Worm (Caenorhabditis elegans) whole organism, L4 larva: ENCODE results near the gene F46H5.5.

Source experiments
- D1046.2 ChIP-seq: fragments of 200-800 bp; sonication (Bioruptor generic); IDR thresholded peaks from 2 replicates; pipeline ENCODE4 v1.3.6; 2022; ENCODE audit warnings: missing genetic modification characterization, missing compliant biosample characterization
- T20F7.1 ChIP-seq: fragments of 200-800 bp; sonication (Bioruptor generic); optimal IDR thresholded peaks from 2 replicates; lab custom pipeline; 2018; ENCODE audit warnings: mild to moderate bottlenecking, missing genetic modification characterization, missing compliant biosample characterization
- Y105C5A.15 ChIP-seq: fragments of 200-800 bp; sonication (Bioruptor generic); IDR thresholded peaks from 2 replicates; pipeline ENCODE4 v1.3.6; 2022; ENCODE audit warnings: missing genetic modification characterization, missing compliant biosample characterization
- Y48G9A.11 ChIP-seq: fragments of 200-800 bp; sonication (Bioruptor generic); IDR thresholded peaks from 2 replicates; pipeline ENCODE4 v1.3.6; 2022; ENCODE audit warnings: missing genetic modification reagents, missing genetic modification characterization, missing compliant biosample characterization
- Y75B8A.6 ChIP-seq: fragments of 200-800 bp; sonication (Bioruptor generic); IDR thresholded peaks from 2 replicates; pipeline ENCODE4 v1.3.6; 2022; ENCODE audit warnings: missing genetic modification reagents, missing genetic modification characterization, missing compliant biosample characterization
- ZK337.2 ChIP-seq: fragments of 200-800 bp; sonication (Bioruptor generic); IDR thresholded peaks from 2 replicates; pipeline ENCODE4 v1.3.6; 2022; ENCODE audit warnings: missing genetic modification reagents, missing genetic modification characterization, missing compliant biosample characterization
- aha-1 ChIP-seq: fragments of 150-350 bp; peaks from one replicate; lab custom pipeline; 2014; ENCODE audit warnings: missing biosample characterization, missing genetic modification characterization
- arid-1 ChIP-seq: fragments of 200-800 bp; sonication (Bioruptor generic); conservative IDR thresholded peaks from 2 replicates; pipeline ENCODE4 v1.3.6; 2022; ENCODE audit warnings: missing genetic modification reagents, missing genetic modification characterization, missing compliant biosample characterization
- attf-4 ChIP-seq: sonication (generic microtip); optimal IDR thresholded peaks from 3 replicates; lab custom pipeline; 2017; ENCODE audit warnings: missing biosample characterization, missing genetic modification characterization
- ceh-20 ChIP-seq: fragments of 200-800 bp; sonication (Bioruptor generic); IDR thresholded peaks from 2 replicates; pipeline ENCODE4 v1.3.6; 2022; ENCODE audit warnings: missing genetic modification reagents, missing genetic modification characterization, missing compliant biosample characterization
- daf-16 ChIP-seq, 3 experiments: sonication (generic microtip); optimal IDR thresholded peaks; 2 replicates each; lab custom pipeline; 2016 to 2017; ENCODE audit warnings: missing genetic modification characterization in 3 of 3, missing genetic modification reagents in 3 of 3, mild to moderate bottlenecking in 2 of 3, missing compliant biosample characterization in 2 of 3, missing biosample characterization in 1 of 3, moderate library complexity in 1 of 3
- dmd-8 ChIP-seq: fragments of 200-800 bp; sonication (Bioruptor generic); IDR thresholded peaks from 2 replicates; pipeline ENCODE4 v1.3.6; 2022; ENCODE audit warnings: missing genetic modification characterization, missing compliant biosample characterization
- dmd-9 ChIP-seq: fragments of 200-800 bp; sonication (Bioruptor generic); IDR thresholded peaks from 2 replicates; pipeline ENCODE4 v1.3.6; 2022; ENCODE audit warnings: missing genetic modification reagents, missing genetic modification characterization, missing compliant biosample characterization
- dve-1 ChIP-seq: sonication (generic microtip); optimal IDR thresholded peaks from 2 replicates; lab custom pipeline; 2017; ENCODE audit warnings: antibody characterized with exemption, mild to moderate bottlenecking, missing genetic modification characterization, missing compliant biosample characterization; ENCODE audit not compliant: insufficient read depth
- egl-43 ChIP-seq: fragments of 200-800 bp; sonication (Bioruptor generic); IDR thresholded peaks from 2 replicates; pipeline ENCODE4 v1.3.6; 2022; ENCODE audit warnings: missing genetic modification reagents, missing genetic modification characterization, missing compliant biosample characterization
- fkh-10 ChIP-seq: fragments of 150-350 bp; optimal IDR thresholded peaks from 2 replicates; lab custom pipeline; 2014; ENCODE audit warnings: missing biosample characterization, missing genetic modification reagents, missing genetic modification characterization
- gei-8 ChIP-seq: fragments of 200-800 bp; sonication (Bioruptor generic); optimal IDR thresholded peaks from 2 replicates; lab custom pipeline; 2018; ENCODE audit warnings: mild to moderate bottlenecking, missing genetic modification characterization, missing compliant biosample characterization
- hlh-30 ChIP-seq: sonication (generic microtip); optimal IDR thresholded peaks from 2 replicates; lab custom pipeline; 2017; ENCODE audit warnings: antibody characterized with exemption, mild to moderate bottlenecking, missing genetic modification characterization, missing compliant biosample characterization; ENCODE audit not compliant: insufficient read depth
- hmg-1.1 ChIP-seq: fragments of 200-800 bp; sonication (Bioruptor generic); IDR thresholded peaks from 2 replicates; pipeline ENCODE4 v1.3.6; 2022; ENCODE audit warnings: missing genetic modification reagents, missing genetic modification characterization, missing compliant biosample characterization
- lin-15B ChIP-seq: fragments of 150-350 bp; sonication (generic microtip); optimal IDR thresholded peaks from 3 replicates; lab custom pipeline; 2014; ENCODE audit warnings: missing biosample characterization, missing genetic modification characterization
- lin-29 ChIP-seq: fragments of 200-800 bp; sonication (Bioruptor generic); IDR thresholded peaks from 2 replicates; pipeline ENCODE4 v1.3.6; 2022; ENCODE audit warnings: missing genetic modification reagents, missing genetic modification characterization, missing compliant biosample characterization
- lir-3 ChIP-seq: sonication (generic microtip); optimal IDR thresholded peaks from 2 replicates; lab custom pipeline; 2016; ENCODE audit warnings: mild to moderate bottlenecking, missing genetic modification characterization, missing compliant biosample characterization
- mes-2 ChIP-seq: sonication (generic microtip); optimal IDR thresholded peaks from 2 replicates; lab custom pipeline; 2016; ENCODE audit warnings: missing genotype, mild to moderate bottlenecking, missing genetic modification characterization, missing compliant biosample characterization; ENCODE audit not compliant: poor library complexity, severe bottlenecking
- mxl-2 ChIP-seq: fragments of 200-800 bp; sonication (Bioruptor generic); conservative IDR thresholded peaks from 2 replicates; pipeline ENCODE4 v1.3.6; 2022; ENCODE audit warnings: missing genetic modification reagents, missing genetic modification characterization, missing compliant biosample characterization
- nhr-11 ChIP-seq: fragments of 150-350 bp; optimal IDR thresholded peaks from 2 replicates; lab custom pipeline; 2014; ENCODE audit warnings: missing biosample characterization, missing genetic modification characterization
- nhr-6 ChIP-seq: fragments of 150-350 bp; optimal IDR thresholded peaks from 2 replicates; lab custom pipeline; 2014; ENCODE audit warnings: missing biosample characterization, missing genetic modification characterization
- nhr-77 ChIP-seq: fragments of 150-350 bp; optimal IDR thresholded peaks from 2 replicates; lab custom pipeline; 2014; ENCODE audit warnings: missing biosample characterization, missing genetic modification characterization
- pha-4 ChIP-seq, 2 experiments: fragments of 150-350 bp in 1 of 2; fragments of 200-800 bp in 1 of 2; sonication (Bioruptor generic) in 1 of 2; IDR thresholded peaks in 1 of 2; optimal IDR thresholded peaks in 1 of 2; 2 replicates each; pipeline versions ENCODE4 v1.3.6 to Lab custom; 2014 to 2022; ENCODE audit warnings: missing genetic modification characterization in 2 of 2, missing genetic modification reagents in 2 of 2, missing biosample characterization in 1 of 2, missing compliant biosample characterization in 1 of 2
- set-16 ChIP-seq: fragments of 200-800 bp; sonication (Bioruptor generic); IDR thresholded peaks from 2 replicates; pipeline ENCODE4 v1.3.6; 2022; ENCODE audit warnings: missing genetic modification reagents, missing genetic modification characterization, missing compliant biosample characterization
- spr-3 ChIP-seq: fragments of 200-800 bp; sonication (Bioruptor generic); optimal IDR thresholded peaks from 2 replicates; lab custom pipeline; 2018; ENCODE audit warnings: mild to moderate bottlenecking, missing genetic modification characterization, missing compliant biosample characterization
- tra-1 ChIP-seq: fragments of 200-800 bp; sonication (Bioruptor generic); IDR thresholded peaks from 2 replicates; pipeline ENCODE4 v1.3.6; 2022; ENCODE audit warnings: missing genetic modification reagents, missing genetic modification characterization, missing compliant biosample characterization
- unc-39 ChIP-seq: sonication (generic microtip); optimal IDR thresholded peaks from 2 replicates; lab custom pipeline; 2017; ENCODE audit warnings: missing biosample characterization, missing genetic modification characterization
- unc-62 ChIP-seq, 3 experiments: fragments of 150-350 bp in 1 of 3; sonication (generic microtip); optimal IDR thresholded peaks in 2 of 3; peaks in 1 of 3; 1 replicate in 1 of 3; 2 replicates in 2 of 3; lab custom pipeline; 2014 to 2017; ENCODE audit warnings: missing biosample characterization in 3 of 3, missing genetic modification characterization in 3 of 3, missing genetic modification reagents in 3 of 3, missing genotype in 1 of 3
- zfp-2 ChIP-seq: sonication (generic microtip); optimal IDR thresholded peaks from 2 replicates; lab custom pipeline; 2016; ENCODE audit warnings: mild to moderate bottlenecking, missing genetic modification characterization, missing compliant biosample characterization
- zip-11 ChIP-seq: fragments of 200-800 bp; sonication (Bioruptor generic); IDR thresholded peaks from 2 replicates; pipeline ENCODE4 v1.3.6; 2022; ENCODE audit warnings: missing genetic modification characterization, missing compliant biosample characterization
- ztf-11 ChIP-seq: fragments of 150-350 bp; optimal IDR thresholded peaks from 2 replicates; lab custom pipeline; 2014; ENCODE audit warnings: missing biosample characterization, missing genetic modification characterization

F46H5.5 gene

ce11 chrX:7229357-7229756 lies 27.4 kb downstream of the F46H5.5 start:
- TF ChIP-seq lin-15B (tag; lab: Kevin White, UChicago) (no peak), aha-1 (tag; lab: Kevin White, UChicago) (peak; percentile 81), unc-62 (GFP tag; optimal IDR thresholded peaks at IDR 0.05 in 1 of 2; lab: Kevin White, UChicago) (peak in 1 of 2 experiments; percentile 82), unc-62 (tag; optimal IDR thresholded peaks at IDR 0.05; lab: Kevin White, UChicago) (no peak)

- TF ChIP-seq nhr-11 (tag; lab: Kevin White, UChicago) (peak; percentile 19), ZK337.2 (GFP tag; lab: Robert Waterston, UW) (no peak), lin-29 (GFP tag; lab: Robert Waterston, UW) (no peak), daf-16 (GFP tag; optimal IDR thresholded peaks at IDR 0.05; lab: Kevin White, UChicago) (peak in 1 of 2 experiments; percentile 42), daf-16 (tag; optimal IDR thresholded peaks at IDR 0.05; lab: Kevin White, UChicago) (no peak), D1046.2 (GFP tag; lab: Robert Waterston, UW) (no peak)
Measured at ce11 chrX:7225028-7225427, 31.8 kb downstream of the F46H5.5 start.

DNA sequence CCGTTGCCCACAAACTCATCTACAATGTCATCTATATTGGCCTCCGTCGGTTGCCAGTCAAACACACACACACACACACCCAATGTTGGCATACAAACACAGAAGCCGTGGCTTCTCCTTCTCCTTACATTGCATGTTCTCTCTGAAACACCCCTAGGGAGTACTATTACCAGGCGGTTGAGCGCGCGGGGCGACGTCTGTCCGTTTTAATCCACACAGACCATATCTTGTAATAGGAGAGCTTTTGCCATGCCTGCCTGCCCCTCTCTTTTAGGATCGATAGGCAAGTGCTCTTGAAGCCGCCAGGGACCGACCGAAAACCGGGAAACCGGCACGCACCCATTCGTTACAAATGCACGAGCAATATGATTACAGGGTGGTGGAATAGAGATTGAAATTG lies 32.3 kb downstream of the F46H5.5 start:
- TF ChIP-seq spr-3 (GFP tag; lab: Kevin White, UChicago): no peak
- no peak for TF ChIP-seq Y48G9A.11
- no peak for TF ChIP-seq Y75B8A.6
- no peak for TF ChIP-seq gei-8 (GFP tag; lab: Kevin White, UChicago)
- TF ChIP-seq dve-1 (tag; lab: Kevin White, UChicago): no peak
- no peak for TF ChIP-seq Y105C5A.15 (GFP tag; lab: Robert Waterston, UW)
- peak; percentile 16 for TF ChIP-seq aha-1 (tag; lab: Kevin White, UChicago)
- no peak for TF ChIP-seq nhr-77
- no peak for TF ChIP-seq attf-4
- peak; percentile 25; the same call in 1 of the 2 replicates for TF ChIP-seq set-16 (GFP tag; lab: Robert Waterston, UW)
- no peak for TF ChIP-seq zfp-2 (tag; lab: Kevin White, UChicago)
- peak; percentile 1 for TF ChIP-seq hlh-30 (tag; lab: Kevin White, UChicago)
- TF ChIP-seq egl-43: no peak
- TF ChIP-seq unc-39 (tag; lab: Kevin White, UChicago): no peak
- peak; percentile 28; the same call in 1 of the 2 replicates for TF ChIP-seq hmg-1.1 (GFP tag; lab: Robert Waterston, UW)
- TF ChIP-seq dmd-8: no peak
- TF ChIP-seq tra-1 (GFP tag; lab: Robert Waterston, UW): no peak
- TF ChIP-seq nhr-6: no peak

ce11 chrX:7222383-7222782 lies 34.4 kb downstream of the F46H5.5 start:
- TF ChIP-seq mes-2 (tag; lab: Kevin White, UChicago): no peak
- 0 out of 2 replicates have a peak, but pooled peaks have one; percentile 38 for TF ChIP-seq ceh-20 (GFP tag; lab: Robert Waterston, UW)
- peak; percentile 48 for TF ChIP-seq hmg-1.1 (GFP tag; lab: Robert Waterston, UW)
- no peak for TF ChIP-seq pha-4 (GFP tag; IDR thresholded peaks at IDR 0.05; lab: Robert Waterston, UW)
- TF ChIP-seq pha-4 (tag; optimal IDR thresholded peaks at IDR 0.05; lab: Kevin White, UChicago): no peak
- 0 out of 2 replicates have a peak, but pooled peaks have one; percentile 6 for TF ChIP-seq dmd-9
- TF ChIP-seq lir-3 (tag; lab: Kevin White, UChicago): no peak
- no peak for TF ChIP-seq mxl-2 (GFP tag; lab: Robert Waterston, UW)
- TF ChIP-seq ztf-11 (tag; lab: Kevin White, UChicago): no peak
- TF ChIP-seq aha-1 (tag; lab: Kevin White, UChicago): peak; percentile 29
- TF ChIP-seq fkh-10 (GFP tag; lab: Kevin White, UChicago): peak; percentile 10
- TF ChIP-seq T20F7.1: no peak
- no peak for TF ChIP-seq ZK337.2 (GFP tag; lab: Robert Waterston, UW)
- TF ChIP-seq arid-1 (GFP tag; lab: Robert Waterston, UW): no peak
- TF ChIP-seq zip-11 (GFP tag; lab: Robert Waterston, UW): no peak
- peak; percentile 5 for TF ChIP-seq hlh-30 (tag; lab: Kevin White, UChicago)
